Worm (Caenorhabditis elegans) whole organism, dauer: ENCODE data around the gene srg-55.
"Not testable (repeated sequence)": the region's sequence is repeated elsewhere in the genome, so short reads cannot be mapped to it uniquely, and the experiment has no call there.

Experiments
- unc-62 ChIP-seq: sonication (generic microtip); optimal IDR thresholded peaks from 2 replicates; lab custom pipeline; 2017; ENCODE audit warnings: missing biosample characterization, missing genetic modification reagents, missing genetic modification characterization

The srg-55 gene

ce11 chrV:14909331-14909835 lies 18.8 kb downstream of the srg-55 start, which contains the start of gene H12D21.9:
Gene H12D21.9, minus strand, starts transcription at chrV:14909478.
- TF ChIP-seq unc-62 (GFP tag; lab: Kevin White, UChicago), result no peak

DNA sequence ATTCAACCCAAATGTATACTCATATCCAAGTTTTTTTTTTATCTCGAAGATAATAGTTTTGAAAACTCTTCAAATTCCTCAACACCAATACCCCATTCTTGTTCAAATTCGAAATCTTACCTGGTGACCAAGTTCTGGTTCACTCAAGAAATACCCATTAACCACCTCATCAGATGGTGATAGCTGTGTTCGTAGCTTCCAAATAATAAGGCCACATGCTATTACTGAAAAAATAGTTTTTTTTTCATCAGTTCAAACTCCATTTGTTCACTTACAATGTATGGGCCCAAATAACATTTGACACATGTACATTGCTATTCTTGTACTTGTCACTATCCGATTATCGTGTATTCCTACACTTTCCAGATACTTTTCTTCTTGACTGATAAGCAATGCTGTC lies 20.7 kb downstream of the srg-55 start:
- no peak for TF ChIP-seq unc-62 (GFP tag; lab: Kevin White, UChicago)

- no peak for TF ChIP-seq unc-62 (GFP tag; lab: Kevin White, UChicago)
Observed at ce11 chrV:14900905-14901304, 27.2 kb downstream of the srg-55 start.

DNA sequence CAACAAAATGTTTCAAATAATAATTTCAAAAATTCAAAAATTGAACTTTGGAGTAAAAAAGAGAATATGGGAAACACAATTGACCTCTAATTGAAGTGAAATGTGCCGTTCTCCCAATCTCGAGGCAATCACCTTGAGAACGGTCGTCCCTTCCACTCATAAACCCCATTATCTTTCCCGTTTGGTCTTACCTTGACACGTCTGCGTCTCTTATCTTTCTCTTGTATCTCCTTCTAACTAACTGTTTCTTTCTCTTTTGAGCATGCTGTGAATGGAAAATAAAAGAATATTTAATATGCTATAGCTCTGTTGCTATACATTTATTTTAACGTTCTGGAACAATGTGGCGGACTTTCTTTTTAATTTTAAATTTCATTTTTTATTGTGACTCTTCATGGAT lies 28.6 kb downstream of the srg-55 start, which contains the start of gene H12D21.10:
H12D21.10 (plus strand) TSS at position 260 of the 400 bp plus-strand sequence.
- no peak for TF ChIP-seq unc-62 (GFP tag; lab: Kevin White, UChicago)

DNA sequence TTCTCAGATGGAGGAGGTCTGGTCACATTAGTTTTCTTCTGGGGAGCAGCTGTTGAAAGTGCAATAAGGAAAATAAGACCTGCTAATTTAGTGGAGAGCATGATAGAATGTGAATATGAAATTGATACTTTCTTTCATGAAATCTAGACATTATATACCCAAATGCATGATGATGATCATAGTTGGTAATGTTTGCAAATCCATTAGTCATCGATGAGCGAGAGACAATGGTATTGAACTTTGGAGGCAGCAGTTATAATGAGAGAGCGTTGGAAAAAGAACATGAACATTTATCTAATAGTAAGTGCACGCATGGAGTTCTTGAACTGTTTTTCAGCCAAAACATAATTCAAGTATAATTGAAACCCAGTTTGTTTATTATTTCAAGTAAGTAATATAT lies 30.4 kb downstream of the srg-55 start, which contains the start of gene H12D21.6:
H12D21.6 (minus strand) TSS at position 101 of the 400 bp plus-strand sequence.
- TF ChIP-seq unc-62 (GFP tag; lab: Kevin White, UChicago), result no peak

ce11 chrV:14895557-14895956 lies 32.6 kb downstream of the srg-55 start, which contains the start of gene mpst-3:
Gene mpst-3, plus strand, starts transcription at chrV:14895647.
- no peak for TF ChIP-seq unc-62 (GFP tag; lab: Kevin White, UChicago)

ce11 chrV:14893355-14894050 lies 34.6 kb downstream of the srg-55 start, which contains the start of the genes mpst-2 and H12D21.5:
Gene mpst-2, minus strand, starts transcription at chrV:14893455.
Gene H12D21.5, plus strand, starts transcription at chrV:14894000.
- TF ChIP-seq unc-62 (GFP tag; lab: Kevin White, UChicago), result no peak

ce11 chrV:14890782-14891181 lies 37.4 kb downstream of the srg-55 start, which contains the start of gene nspa-2:
Gene nspa-2, plus strand, starts transcription at chrV:14891082.
- not testable (repeated sequence) for TF ChIP-seq unc-62 (GFP tag; lab: Kevin White, UChicago)

ce11 chrV:14877242-14877819 lies 50.8 kb downstream of the srg-55 start:
- TF ChIP-seq unc-62 (GFP tag; lab: Kevin White, UChicago), result no peak

ce11 chrV:14876724-14877123 lies 51.4 kb downstream of the srg-55 start, which contains the start of gene ZC412.10:
Gene ZC412.10, minus strand, starts transcription at chrV:14876824.
- TF ChIP-seq unc-62 (GFP tag; lab: Kevin White, UChicago), result not testable (repeated sequence)
